Worm (Caenorhabditis elegans) whole organism, young adult: Measurements from ENCODE around the gene srt-8.
"Not testable (repeated sequence)": the region's sequence is repeated elsewhere in the genome, so short reads cannot be mapped to it uniquely, and the experiment has no call there.

Experiments used
- B0336.3 ChIP-seq: fragments of 200-800 bp; sonication (Bioruptor generic); IDR thresholded peaks from 2 replicates; pipeline ENCODE4 v1.3.6; 2022; ENCODE audit warnings: missing genetic modification characterization, missing compliant biosample characterization
- C06A6.2 ChIP-seq: fragments of 200-800 bp; sonication (Bioruptor generic); conservative IDR thresholded peaks from 2 replicates; pipeline ENCODE4 v1.3.6; 2022; ENCODE audit warnings: missing genetic modification characterization, missing compliant biosample characterization
- Y53G8AR.9 ChIP-seq: fragments of 200-800 bp; sonication (Bioruptor generic); conservative IDR thresholded peaks from 2 replicates; pipeline ENCODE4 v1.3.6; 2022; ENCODE audit warnings: missing genetic modification reagents, missing genetic modification characterization, missing compliant biosample characterization
- Y79H2A.3 ChIP-seq: fragments of 200-800 bp; sonication (Bioruptor generic); conservative IDR thresholded peaks from 2 replicates; pipeline ENCODE4 v1.3.6; 2022; ENCODE audit warnings: missing genetic modification reagents, missing genetic modification characterization, missing compliant biosample characterization
- atf-7 ChIP-seq: sonication (generic microtip); optimal IDR thresholded peaks from 2 replicates; lab custom pipeline; 2017; ENCODE audit warnings: mild to moderate bottlenecking, missing genetic modification characterization, missing compliant biosample characterization
- ccch-3 ChIP-seq: fragments of 200-800 bp; sonication (Bioruptor generic); optimal IDR thresholded peaks from 2 replicates; lab custom pipeline; 2018; ENCODE audit warnings: mild to moderate bottlenecking, missing genetic modification characterization, missing compliant biosample characterization
- ceh-40 ChIP-seq: fragments of 200-800 bp; sonication (Bioruptor generic); IDR thresholded peaks from 2 replicates; pipeline ENCODE4 v1.3.6; 2022; ENCODE audit warnings: missing genetic modification characterization, missing compliant biosample characterization
- ceh-58 ChIP-seq: fragments of 200-800 bp; sonication (Bioruptor generic); IDR thresholded peaks from 2 replicates; pipeline ENCODE4 v1.3.6; 2022; ENCODE audit warnings: missing genetic modification characterization, missing compliant biosample characterization
- ceh-79 ChIP-seq: sonication (generic microtip); optimal IDR thresholded peaks from 2 replicates; lab custom pipeline; 2017; ENCODE audit warnings: mild to moderate bottlenecking, missing genetic modification characterization, missing compliant biosample characterization
- dox-1 ChIP-seq: fragments of 200-800 bp; sonication (Bioruptor generic); IDR thresholded peaks from 2 replicates; pipeline ENCODE4 v1.3.6; 2022; ENCODE audit warnings: missing genetic modification reagents, missing genetic modification characterization, missing compliant biosample characterization
- egrh-3 ChIP-seq: fragments of 200-800 bp; sonication (Bioruptor generic); IDR thresholded peaks from 2 replicates; pipeline ENCODE4 v1.3.6; 2022; ENCODE audit warnings: missing genetic modification reagents, missing genetic modification characterization, missing compliant biosample characterization
- ets-4 ChIP-seq: fragments of 200-800 bp; sonication (Bioruptor generic); optimal IDR thresholded peaks from 2 replicates; lab custom pipeline; 2018; ENCODE audit warnings: mild to moderate bottlenecking, missing genetic modification characterization, missing compliant biosample characterization
- him-1 ChIP-seq: sonication (generic microtip); optimal IDR thresholded peaks from 2 replicates; lab custom pipeline; 2016; ENCODE audit warnings: missing genotype, missing genetic modification reagents, missing genetic modification characterization, missing compliant biosample characterization
- hlh-26 ChIP-seq: fragments of 200-800 bp; sonication (Bioruptor generic); conservative IDR thresholded peaks from 2 replicates; pipeline ENCODE4 v1.3.6; 2022; ENCODE audit warnings: missing genetic modification reagents, missing genetic modification characterization, missing compliant biosample characterization
- hmg-1.2 ChIP-seq: fragments of 200-800 bp; sonication (Bioruptor generic); IDR thresholded peaks from 2 replicates; pipeline ENCODE4 v1.3.6; 2022; ENCODE audit warnings: missing genetic modification reagents, missing genetic modification characterization, missing compliant biosample characterization
- hmg-20 ChIP-seq: fragments of 200-800 bp; sonication (Bioruptor generic); IDR thresholded peaks from 2 replicates; pipeline ENCODE4 v1.3.6; 2022; ENCODE audit warnings: missing genetic modification reagents, missing genetic modification characterization, missing compliant biosample characterization
- hrde-1 ChIP-seq: sonication (generic microtip); optimal IDR thresholded peaks from 2 replicates; lab custom pipeline; 2016; ENCODE audit warnings: missing genetic modification characterization, mild to moderate bottlenecking, missing compliant biosample characterization, moderate library complexity, missing genotype, missing genetic modification reagents, borderline replicate concordance
- hsf-1 ChIP-seq: fragments of 200-800 bp; sonication (Bioruptor generic); IDR thresholded peaks from 2 replicates; pipeline ENCODE4 v1.3.6; 2022; ENCODE audit warnings: missing genetic modification reagents, missing genetic modification characterization, missing compliant biosample characterization
- lag-1 ChIP-seq: fragments of 200-800 bp; sonication (Bioruptor generic); IDR thresholded peaks from 2 replicates; pipeline ENCODE4 v1.3.6; 2022; ENCODE audit warnings: missing genetic modification reagents, missing genetic modification characterization, missing compliant biosample characterization
- lin-40 ChIP-seq: sonication (generic microtip); optimal IDR thresholded peaks from 2 replicates; lab custom pipeline; 2016; ENCODE audit warnings: missing genetic modification characterization, mild to moderate bottlenecking, missing compliant biosample characterization, missing genotype, missing genetic modification reagents
- lin-54 ChIP-seq: fragments of 200-800 bp; sonication (Bioruptor generic); optimal IDR thresholded peaks from 2 replicates; lab custom pipeline; 2018; ENCODE audit warnings: mild to moderate bottlenecking, missing genetic modification characterization, missing compliant biosample characterization
- lir-1 ChIP-seq: fragments of 200-800 bp; sonication (Bioruptor generic); conservative IDR thresholded peaks from 2 replicates; pipeline ENCODE4 v1.3.6; 2022; ENCODE audit warnings: missing genetic modification reagents, missing genetic modification characterization, missing compliant biosample characterization
- madf-6 ChIP-seq: fragments of 200-800 bp; sonication (Bioruptor generic); IDR thresholded peaks from 2 replicates; pipeline ENCODE4 v1.3.6; 2022; ENCODE audit warnings: missing genetic modification reagents, missing genetic modification characterization, missing compliant biosample characterization
- madf-8 ChIP-seq: fragments of 200-800 bp; sonication (Bioruptor generic); conservative IDR thresholded peaks from 2 replicates; pipeline ENCODE4 v1.3.6; 2022; ENCODE audit warnings: missing genetic modification reagents, missing genetic modification characterization, missing compliant biosample characterization
- mcd-1 ChIP-seq: fragments of 200-800 bp; sonication (Bioruptor generic); IDR thresholded peaks from 2 replicates; pipeline ENCODE4 v1.3.6; 2022; ENCODE audit warnings: missing genetic modification reagents, missing genetic modification characterization, missing compliant biosample characterization
- mes-4 ChIP-seq: sonication (generic microtip); optimal IDR thresholded peaks from 2 replicates; lab custom pipeline; 2016; ENCODE audit warnings: missing genotype, missing genetic modification characterization, missing compliant biosample characterization
- nhr-120 ChIP-seq: fragments of 200-800 bp; sonication (Bioruptor generic); IDR thresholded peaks from 2 replicates; pipeline ENCODE4 v1.3.6; 2022; ENCODE audit warnings: missing genetic modification characterization, missing compliant biosample characterization
- pbrm-1 ChIP-seq: fragments of 200-800 bp; sonication (Bioruptor generic); IDR thresholded peaks from 2 replicates; pipeline ENCODE4 v1.3.6; 2022; ENCODE audit warnings: missing genetic modification reagents, missing genetic modification characterization, missing compliant biosample characterization
- pha-4 ChIP-seq: fragments of 150-350 bp; sonication (generic microtip); optimal IDR thresholded peaks from 2 replicates; lab custom pipeline; 2014; ENCODE audit warnings: missing biosample characterization, missing genetic modification reagents, missing genetic modification characterization
- rec-8 ChIP-seq, 2 experiments: sonication (generic microtip); optimal IDR thresholded peaks; 2 replicates each; lab custom pipeline; 2016; ENCODE audit warnings: mild to moderate bottlenecking in 2 of 2, missing genetic modification characterization in 2 of 2, missing genetic modification reagents in 2 of 2, missing genotype in 2 of 2, missing biosample characterization in 1 of 2, missing compliant biosample characterization in 1 of 2, moderate library complexity in 1 of 2
- repo-1 ChIP-seq: sonication (generic microtip); optimal IDR thresholded peaks from 2 replicates; lab custom pipeline; 2017; ENCODE audit warnings: mild to moderate bottlenecking, missing genetic modification characterization, missing compliant biosample characterization
- sdz-38 ChIP-seq: sonication (generic microtip); optimal IDR thresholded peaks from 2 replicates; lab custom pipeline; 2016; ENCODE audit warnings: missing genotype, missing genetic modification characterization, missing compliant biosample characterization
- sea-2 ChIP-seq: fragments of 200-800 bp; sonication (Bioruptor generic); IDR thresholded peaks from 2 replicates; pipeline ENCODE4 v1.3.6; 2022; ENCODE audit warnings: missing genetic modification characterization, missing compliant biosample characterization
- snpc-1.3 ChIP-seq: sonication (generic microtip); optimal IDR thresholded peaks from 2 replicates; lab custom pipeline; 2017; ENCODE audit warnings: missing genetic modification characterization, mild to moderate bottlenecking, missing compliant biosample characterization, antibody characterized with exemption, moderate library complexity, missing genotype, missing genetic modification reagents; ENCODE audit not compliant: insufficient read depth
- snpc-3.4 ChIP-seq: sonication (generic microtip); optimal IDR thresholded peaks from 2 replicates; lab custom pipeline; 2017; ENCODE audit warnings: missing genetic modification characterization, mild to moderate bottlenecking, missing compliant biosample characterization, antibody characterized with exemption, moderate library complexity, missing genotype, missing genetic modification reagents
- somi-1 ChIP-seq: fragments of 200-800 bp; sonication (Bioruptor generic); optimal IDR thresholded peaks from 2 replicates; lab custom pipeline; 2018; ENCODE audit warnings: mild to moderate bottlenecking, missing genetic modification characterization, missing compliant biosample characterization
- tbp1 ChIP-seq: fragments of 200-800 bp; sonication (Bioruptor generic); optimal IDR thresholded peaks from 2 replicates; lab custom pipeline; 2018; ENCODE audit warnings: mild to moderate bottlenecking, missing genetic modification characterization, missing compliant biosample characterization
- unc-62 ChIP-seq: fragments of 150-350 bp; optimal IDR thresholded peaks from 2 replicates; lab custom pipeline; 2014; ENCODE audit warnings: missing biosample characterization, missing genetic modification reagents, missing genetic modification characterization
- zfh-2 ChIP-seq: fragments of 200-800 bp; sonication (Bioruptor generic); conservative IDR thresholded peaks from 2 replicates; pipeline ENCODE4 v1.3.6; 2022; ENCODE audit warnings: missing genetic modification reagents, missing genetic modification characterization, missing compliant biosample characterization
- ztf-6 ChIP-seq: fragments of 200-800 bp; sonication (Bioruptor generic); IDR thresholded peaks from 2 replicates; pipeline ENCODE4 v1.3.6; 2022; ENCODE audit warnings: missing genetic modification reagents, missing genetic modification characterization, missing compliant biosample characterization

The srt-8 gene

ce11 chrV:3062078-3062477 is 24.3 kb upstream of the srt-8 start, which contains the start of gene srt-15:
Gene srt-15 (minus strand): TSS chrV:3062178.
- TF ChIP-seq Y79H2A.3 = no peak
- TF ChIP-seq madf-6 = no peak
- TF ChIP-seq unc-62 (GFP tag; lab: Kevin White, UChicago) = no peak
- no peak for TF ChIP-seq ztf-6 (GFP tag; lab: Robert Waterston, UW)
- no peak for TF ChIP-seq egrh-3 (GFP tag; lab: Robert Waterston, UW)
- no peak for TF ChIP-seq B0336.3 (GFP tag; lab: Robert Waterston, UW)
- TF ChIP-seq tbp1 (GFP tag; lab: Kevin White, UChicago) = no peak
- TF ChIP-seq lin-54 (GFP tag; lab: Kevin White, UChicago) = no peak
- TF ChIP-seq rec-8 (tag; optimal IDR thresholded peaks at IDR 0.05; lab: Kevin White, UChicago) = no peak
- no peak for TF ChIP-seq lin-40 (tag; lab: Kevin White, UChicago)
- TF ChIP-seq repo-1 = no peak
- TF ChIP-seq zfh-2 (GFP tag; lab: Robert Waterston, UW) = no peak
- no peak for TF ChIP-seq atf-7 (tag; lab: Kevin White, UChicago)

- not testable (repeated sequence) for TF ChIP-seq mes-4 (tag; lab: Kevin White, UChicago); him-1 (tag; lab: Kevin White, UChicago); ets-4 (GFP tag; lab: Kevin White, UChicago)
These were observed 21.9 kb upstream of the srt-8 start, which contains the start of gene srt-16 for ce11 chrV:3064418-3064817. Gene srt-16 (minus strand): TSS chrV:3064518.

- no peak for TF ChIP-seq ceh-58 (GFP tag; lab: Robert Waterston, UW)
- no peak for TF ChIP-seq atf-7 (tag; lab: Kevin White, UChicago)
These were observed 20.4 kb upstream of the srt-8 start, which contains the start of gene srh-185 for ce11 chrV:3065928-3066327. Gene srh-185 (plus strand): TSS chrV:3066228.

- TF ChIP-seq somi-1 (GFP tag; lab: Kevin White, UChicago) = no peak
- TF ChIP-seq lir-1 = no peak
- TF ChIP-seq Y53G8AR.9 (GFP tag; lab: Robert Waterston, UW) = no peak
- TF ChIP-seq ccch-3 (GFP tag; lab: Kevin White, UChicago) = no peak
- no peak for TF ChIP-seq nhr-120 (GFP tag; lab: Robert Waterston, UW)
- no peak for TF ChIP-seq B0336.3 (GFP tag; lab: Robert Waterston, UW)
- TF ChIP-seq him-1 (tag; lab: Kevin White, UChicago) = no peak
- no peak for TF ChIP-seq repo-1
- TF ChIP-seq rec-8 (tag; optimal IDR thresholded peaks at IDR 0.05; lab: Kevin White, UChicago) = no peak
- TF ChIP-seq hsf-1 (GFP tag; lab: Robert Waterston, UW) = no peak
- TF ChIP-seq snpc-1.3 (tag; lab: Kevin White, UChicago) = no peak
- TF ChIP-seq hmg-1.2 (GFP tag; lab: Robert Waterston, UW) = no peak
- TF ChIP-seq lin-54 (GFP tag; lab: Kevin White, UChicago) = no peak
- TF ChIP-seq, all 124 proteins: peak for 0
These were observed 17.3 kb upstream of the srt-8 start, which contains the start of gene str-40 for ce11 chrV:3069101-3069500. Gene str-40 (minus strand): TSS chrV:3069201.

ce11 chrV:3071548-3071947 is 14.8 kb upstream of the srt-8 start, which contains the start of gene C50H11.13:
Gene C50H11.13 (minus strand): TSS chrV:3071648.
- TF ChIP-seq hrde-1 (tag; lab: Kevin White, UChicago) (no peak), pbrm-1 (GFP tag; lab: Robert Waterston, UW) (no peak), ceh-40 (no peak), madf-8 (GFP tag; lab: Robert Waterston, UW) (no peak), hlh-26 (GFP tag; lab: Robert Waterston, UW) (no peak), hmg-20 (GFP tag; lab: Robert Waterston, UW) (no peak), dox-1 (GFP tag; lab: Robert Waterston, UW) (no peak), pha-4 (tag; lab: Kevin White, UChicago) (no peak), lin-54 (GFP tag; lab: Kevin White, UChicago) (no peak), C06A6.2 (GFP tag; lab: Robert Waterston, UW) (no peak), ceh-79 (tag; lab: Kevin White, UChicago) (no peak), tbp1 (GFP tag; lab: Kevin White, UChicago) (no peak), lag-1 (GFP tag; lab: Robert Waterston, UW) (no peak), snpc-3.4 (tag; lab: Kevin White, UChicago) (no peak), sea-2 (no peak), sdz-38 (tag; lab: Kevin White, UChicago) (no peak), lir-1 (no peak), mcd-1 (GFP tag; lab: Robert Waterston, UW) (no peak)
